Fruit fly (Drosophila melanogaster): ENCODE data around the gene Flacc.

Flacc gene

dm6 chrX:18920642-18921355, 27.4 kb upstream of the Flacc start (continued):
- TF ChIP-seq nom (GFP tag; optimal IDR thresholded peaks at IDR 0.05) (no peak), CG12942 (GFP tag; optimal IDR thresholded peaks at IDR 0.05) (no peak), mam (GFP tag; optimal IDR thresholded peaks at IDR 0.05) (no peak), lbe (GFP tag; optimal IDR thresholded peaks at IDR 0.05) (no peak), da (GFP tag; optimal IDR thresholded peaks at IDR 0.05) (no peak), YL-1 (GFP tag; optimal IDR thresholded peaks at IDR 0.05) (no peak), CG8765 (GFP tag; IDR thresholded peaks at IDR 0.05) (no peak), Dek (tag; optimal IDR thresholded peaks at IDR 0.05) (no peak), Doc2 (GFP tag; IDR thresholded peaks at IDR 0.05) (no peak), CG10147 (GFP tag; optimal IDR thresholded peaks at IDR 0.05) (no peak), CG4282 (GFP tag; optimal IDR thresholded peaks at IDR 0.05) (no peak), CG14050 (GFP tag; IDR thresholded peaks at IDR 0.05) (no peak), CG11504 (tag; optimal IDR thresholded peaks at IDR 0.05) (peak; percentile 70), HHEX (GFP tag; optimal IDR thresholded peaks at IDR 0.05) (peak; percentile 31), nerfin-2 (GFP tag; IDR thresholded peaks at IDR 0.05; ENCODE audit: partially characterized antibody) (no peak), CG7372 (GFP tag; IDR thresholded peaks at IDR 0.05) (0 out of 2 replicates have a peak, but pooled peaks have one; percentile 21), repo (GFP tag; optimal IDR thresholded peaks at IDR 0.05) (no peak), en (GFP tag; optimal IDR thresholded peaks at IDR 0.05) (no peak), Sox102F (GFP tag; optimal IDR thresholded peaks at IDR 0.05) (peak; percentile 69), CG11560 (tag; IDR thresholded peaks at IDR 0.05) (no peak), CG13775 (GFP tag; optimal IDR thresholded peaks at IDR 0.05) (no peak), insv (GFP tag; optimal IDR thresholded peaks at IDR 0.05) (no peak), Kr (GFP tag; optimal IDR thresholded peaks at IDR 0.05) (no peak), CG17912 (GFP tag; optimal IDR thresholded peaks at IDR 0.05) (no peak), MBD-R2 (GFP tag; IDR thresholded peaks at IDR 0.05) (no peak), BEAF-32 (GFP tag; optimal IDR thresholded peaks at IDR 0.05) (no peak), CG2120 (GFP tag; optimal IDR thresholded peaks at IDR 0.05) (no peak), klu (GFP tag; IDR thresholded peaks at IDR 0.05) (no peak), chn (GFP tag; optimal IDR thresholded peaks at IDR 0.05) (peak; percentile 22), Dip2 (GFP tag; IDR thresholded peaks at IDR 0.05) (no peak), CG16813 (GFP tag; IDR thresholded peaks at IDR 0.05; ENCODE audit: partially characterized antibody) (no peak), gro (GFP tag; optimal IDR thresholded peaks at IDR 0.05) (no peak), Hr51 (GFP tag; optimal IDR thresholded peaks at IDR 0.05) (peak; percentile 2 to 58), CG8388 (GFP tag; optimal IDR thresholded peaks at IDR 0.05) (peak; percentile 54), Sin3A (optimal IDR thresholded peaks at IDR 0.05) (no peak), CG18599 (GFP tag; optimal IDR thresholded peaks at IDR 0.05) (no peak), peb (GFP tag; IDR thresholded peaks at IDR 0.05) (no peak), CG4404 (GFP tag; IDR thresholded peaks at IDR 0.05) (no peak), CG6765 (GFP tag; optimal IDR thresholded peaks at IDR 0.05) (no peak), Poxn (GFP tag; IDR thresholded peaks at IDR 0.05) (no peak), run (tag; optimal IDR thresholded peaks at IDR 0.05) (no peak), CG7839 (tag; optimal IDR thresholded peaks at IDR 0.05) (peak; percentile 56), CG18764 (GFP tag; optimal IDR thresholded peaks at IDR 0.05) (peak; percentile 17), odd (GFP tag; optimal IDR thresholded peaks at IDR 0.05) (no peak), CG6813 (GFP tag; optimal IDR thresholded peaks at IDR 0.05) (peak; percentile 36), kah (GFP tag; optimal IDR thresholded peaks at IDR 0.05) (no peak), hbn (GFP tag; IDR thresholded peaks at IDR 0.05; ENCODE audit: partially characterized antibody) (no peak), HmgD (GFP tag; optimal IDR thresholded peaks at IDR 0.05) (no peak), dpn (GFP tag; optimal IDR thresholded peaks at IDR 0.05) (peak; percentile 16 to 34), Fer1 (GFP tag; optimal IDR thresholded peaks at IDR 0.05) (no peak)
